Worm (Caenorhabditis elegans) whole organism, L4 larva: ENCODE measurements around the gene lem-2.

Experiments
- D1046.2 ChIP-seq: fragments of 200-800 bp; sonication (Bioruptor generic); IDR thresholded peaks from 2 replicates; pipeline ENCODE4 v1.3.6; 2022; ENCODE audit warnings: missing genetic modification characterization, missing compliant biosample characterization
- F26F4.8 ChIP-seq: fragments of 200-800 bp; sonication (Bioruptor generic); conservative IDR thresholded peaks from 2 replicates; pipeline ENCODE4 v1.3.6; 2022; ENCODE audit warnings: missing genetic modification characterization, missing compliant biosample characterization
- F49E8.2 ChIP-seq: sonication (generic microtip); optimal IDR thresholded peaks from 2 replicates; lab custom pipeline; 2016; ENCODE audit warnings: missing compliant biosample characterization, mild to moderate bottlenecking, missing genetic modification characterization, borderline replicate concordance
- Y48G9A.11 ChIP-seq: fragments of 200-800 bp; sonication (Bioruptor generic); IDR thresholded peaks from 2 replicates; pipeline ENCODE4 v1.3.6; 2022; ENCODE audit warnings: missing genetic modification reagents, missing genetic modification characterization, missing compliant biosample characterization
- Y5F2A.4 ChIP-seq: fragments of 200-800 bp; sonication (Bioruptor generic); optimal IDR thresholded peaks from 2 replicates; lab custom pipeline; 2018; ENCODE audit warnings: mild to moderate bottlenecking, missing genetic modification characterization, missing compliant biosample characterization
- Y75B8A.6 ChIP-seq: fragments of 200-800 bp; sonication (Bioruptor generic); IDR thresholded peaks from 2 replicates; pipeline ENCODE4 v1.3.6; 2022; ENCODE audit warnings: missing genetic modification reagents, missing genetic modification characterization, missing compliant biosample characterization
- arid-1 ChIP-seq: fragments of 200-800 bp; sonication (Bioruptor generic); conservative IDR thresholded peaks from 2 replicates; pipeline ENCODE4 v1.3.6; 2022; ENCODE audit warnings: missing genetic modification reagents, missing genetic modification characterization, missing compliant biosample characterization
- ceh-62 ChIP-seq: sonication (generic microtip); optimal IDR thresholded peaks from 2 replicates; lab custom pipeline; 2017; ENCODE audit warnings: missing biosample characterization, missing genetic modification characterization
- ceh-82 ChIP-seq: sonication (generic microtip); optimal IDR thresholded peaks from 2 replicates; lab custom pipeline; 2017; ENCODE audit warnings: missing biosample characterization, missing genetic modification characterization
- daf-12 ChIP-seq: fragments of 150-350 bp; optimal IDR thresholded peaks from 2 replicates; lab custom pipeline; 2014; ENCODE audit warnings: missing biosample characterization, missing genetic modification reagents, missing genetic modification characterization
- daf-16 ChIP-seq, 3 experiments: sonication (generic microtip); optimal IDR thresholded peaks; 2 replicates each; lab custom pipeline; 2016 to 2017; ENCODE audit warnings: missing genetic modification characterization in 3 of 3, missing genetic modification reagents in 3 of 3, mild to moderate bottlenecking in 2 of 3, missing compliant biosample characterization in 2 of 3, missing biosample characterization in 1 of 3, moderate library complexity in 1 of 3
- dmd-9 ChIP-seq: fragments of 200-800 bp; sonication (Bioruptor generic); IDR thresholded peaks from 2 replicates; pipeline ENCODE4 v1.3.6; 2022; ENCODE audit warnings: missing genetic modification reagents, missing genetic modification characterization, missing compliant biosample characterization
- egl-43 ChIP-seq: fragments of 200-800 bp; sonication (Bioruptor generic); IDR thresholded peaks from 2 replicates; pipeline ENCODE4 v1.3.6; 2022; ENCODE audit warnings: missing genetic modification reagents, missing genetic modification characterization, missing compliant biosample characterization
- fos-1 ChIP-seq: fragments of 150-350 bp; optimal IDR thresholded peaks from 2 replicates; lab custom pipeline; 2014; ENCODE audit warnings: missing biosample characterization, missing genetic modification characterization
- hlh-30 ChIP-seq: sonication (generic microtip); optimal IDR thresholded peaks from 2 replicates; lab custom pipeline; 2017; ENCODE audit warnings: antibody characterized with exemption, mild to moderate bottlenecking, missing genetic modification characterization, missing compliant biosample characterization; ENCODE audit not compliant: insufficient read depth
- hmg-1.1 ChIP-seq: fragments of 200-800 bp; sonication (Bioruptor generic); IDR thresholded peaks from 2 replicates; pipeline ENCODE4 v1.3.6; 2022; ENCODE audit warnings: missing genetic modification reagents, missing genetic modification characterization, missing compliant biosample characterization
- lim-7 ChIP-seq: fragments of 200-800 bp; sonication (Bioruptor generic); IDR thresholded peaks from 2 replicates; pipeline ENCODE4 v1.3.6; 2022; ENCODE audit warnings: missing genetic modification characterization, missing compliant biosample characterization
- lin-38 ChIP-seq: fragments of 200-800 bp; sonication (Bioruptor generic); IDR thresholded peaks from 2 replicates; pipeline ENCODE4 v1.3.6; 2022; ENCODE audit warnings: missing genetic modification reagents, missing genetic modification characterization, missing compliant biosample characterization
- lir-3 ChIP-seq: sonication (generic microtip); optimal IDR thresholded peaks from 2 replicates; lab custom pipeline; 2016; ENCODE audit warnings: mild to moderate bottlenecking, missing genetic modification characterization, missing compliant biosample characterization
- madf-5 ChIP-seq, 2 experiments: fragments of 200-800 bp; sonication (Bioruptor generic); IDR thresholded peaks; 2 replicates each; pipeline ENCODE4 v1.3.6; 2022; ENCODE audit warnings: missing compliant biosample characterization in 2 of 2, missing genetic modification characterization in 2 of 2
- mxl-3 ChIP-seq: fragments of 200-800 bp; sonication (Bioruptor generic); optimal IDR thresholded peaks from 2 replicates; lab custom pipeline; 2018; ENCODE audit warnings: mild to moderate bottlenecking, missing genetic modification characterization, missing compliant biosample characterization
- nhr-10 ChIP-seq: fragments of 150-350 bp; optimal IDR thresholded peaks from 2 replicates; lab custom pipeline; 2014; ENCODE audit warnings: missing biosample characterization, missing genetic modification characterization
- nhr-111 ChIP-seq: fragments of 200-800 bp; sonication (Bioruptor generic); optimal IDR thresholded peaks from 2 replicates; lab custom pipeline; 2018; ENCODE audit warnings: mild to moderate bottlenecking, missing genetic modification characterization, missing compliant biosample characterization
- nhr-237 ChIP-seq: sonication (generic microtip); optimal IDR thresholded peaks from 2 replicates; lab custom pipeline; 2017; ENCODE audit warnings: missing biosample characterization, missing genetic modification characterization
- nhr-25 ChIP-seq: sonication (generic microtip); optimal IDR thresholded peaks from 2 replicates; lab custom pipeline; 2017; ENCODE audit warnings: missing genetic modification characterization, mild to moderate bottlenecking, missing compliant biosample characterization, antibody characterized with exemption, moderate library complexity, borderline replicate concordance; ENCODE audit not compliant: insufficient read depth
- nhr-41 ChIP-seq: fragments of 200-800 bp; sonication (Bioruptor generic); IDR thresholded peaks from 2 replicates; pipeline ENCODE4 v1.3.6; 2022; ENCODE audit warnings: missing genetic modification reagents, missing genetic modification characterization, missing compliant biosample characterization
- nhr-42 ChIP-seq: fragments of 200-800 bp; sonication (Bioruptor generic); IDR thresholded peaks from 2 replicates; pipeline ENCODE4 v1.3.6; 2022; ENCODE audit warnings: missing genetic modification characterization, missing compliant biosample characterization
- nhr-48 ChIP-seq: sonication (generic microtip); optimal IDR thresholded peaks from 2 replicates; lab custom pipeline; 2016; ENCODE audit warnings: mild to moderate bottlenecking, missing genetic modification characterization, missing compliant biosample characterization
- nhr-76 ChIP-seq: fragments of 150-350 bp; optimal IDR thresholded peaks from 2 replicates; lab custom pipeline; 2014; ENCODE audit warnings: missing biosample characterization, missing genetic modification characterization
- pha-4 ChIP-seq, 2 experiments: fragments of 150-350 bp in 1 of 2; fragments of 200-800 bp in 1 of 2; sonication (Bioruptor generic) in 1 of 2; IDR thresholded peaks in 1 of 2; optimal IDR thresholded peaks in 1 of 2; 2 replicates each; pipeline versions ENCODE4 v1.3.6 to Lab custom; 2014 to 2022; ENCODE audit warnings: missing genetic modification characterization in 2 of 2, missing genetic modification reagents in 2 of 2, missing biosample characterization in 1 of 2, missing compliant biosample characterization in 1 of 2
- php-3 ChIP-seq: fragments of 200-800 bp; sonication (Bioruptor generic); IDR thresholded peaks from 2 replicates; pipeline ENCODE4 v1.3.6; 2022; ENCODE audit warnings: missing genetic modification reagents, missing genetic modification characterization, missing compliant biosample characterization
- saeg-2 ChIP-seq: fragments of 200-800 bp; sonication (Bioruptor generic); IDR thresholded peaks from 2 replicates; pipeline ENCODE4 v1.3.6; 2022; ENCODE audit warnings: missing genetic modification reagents, missing genetic modification characterization, missing compliant biosample characterization
- set-16 ChIP-seq: fragments of 200-800 bp; sonication (Bioruptor generic); IDR thresholded peaks from 2 replicates; pipeline ENCODE4 v1.3.6; 2022; ENCODE audit warnings: missing genetic modification reagents, missing genetic modification characterization, missing compliant biosample characterization
- snpc-1.2 ChIP-seq: fragments of 200-800 bp; sonication (Bioruptor generic); IDR thresholded peaks from 2 replicates; pipeline ENCODE4 v1.3.6; 2022; ENCODE audit warnings: missing genetic modification reagents, missing genetic modification characterization, missing compliant biosample characterization
- unc-39 ChIP-seq: sonication (generic microtip); optimal IDR thresholded peaks from 2 replicates; lab custom pipeline; 2017; ENCODE audit warnings: missing biosample characterization, missing genetic modification characterization
- zag-1 ChIP-seq: fragments of 150-350 bp; optimal IDR thresholded peaks from 2 replicates; lab custom pipeline; 2014; ENCODE audit warnings: missing biosample characterization, missing genetic modification characterization
- zfp-2 ChIP-seq: sonication (generic microtip); optimal IDR thresholded peaks from 2 replicates; lab custom pipeline; 2016; ENCODE audit warnings: mild to moderate bottlenecking, missing genetic modification characterization, missing compliant biosample characterization

The lem-2 gene

DNA sequence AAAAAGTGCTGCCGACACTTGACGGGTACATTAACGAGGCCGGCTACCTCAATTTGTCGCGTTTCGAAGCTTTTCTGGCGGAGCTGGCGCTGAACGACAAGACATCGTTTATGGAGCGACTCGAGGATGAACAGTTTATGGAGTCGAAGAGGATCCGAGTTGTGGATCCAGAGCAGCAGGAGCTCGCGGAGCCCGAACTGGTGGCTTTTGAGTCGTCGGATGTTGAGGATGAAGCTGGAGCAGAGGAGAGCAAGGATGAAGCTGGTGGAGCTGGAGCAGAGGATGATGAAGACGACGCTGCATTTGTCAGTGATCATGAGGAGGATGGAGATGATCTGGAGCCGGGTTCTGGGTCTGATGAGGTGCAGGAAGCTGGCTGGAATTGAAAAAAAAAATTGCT, 11.6 kb downstream of the lem-2 start:
- TF ChIP-seq nhr-111: no peak
- no peak for TF ChIP-seq hmg-1.1 (GFP tag; lab: Robert Waterston, UW)
- TF ChIP-seq set-16: peak; percentile 81
- no peak for TF ChIP-seq lin-38 (GFP tag; lab: Robert Waterston, UW)
- TF ChIP-seq zfp-2: no peak
- no peak for TF ChIP-seq lim-7

DNA sequence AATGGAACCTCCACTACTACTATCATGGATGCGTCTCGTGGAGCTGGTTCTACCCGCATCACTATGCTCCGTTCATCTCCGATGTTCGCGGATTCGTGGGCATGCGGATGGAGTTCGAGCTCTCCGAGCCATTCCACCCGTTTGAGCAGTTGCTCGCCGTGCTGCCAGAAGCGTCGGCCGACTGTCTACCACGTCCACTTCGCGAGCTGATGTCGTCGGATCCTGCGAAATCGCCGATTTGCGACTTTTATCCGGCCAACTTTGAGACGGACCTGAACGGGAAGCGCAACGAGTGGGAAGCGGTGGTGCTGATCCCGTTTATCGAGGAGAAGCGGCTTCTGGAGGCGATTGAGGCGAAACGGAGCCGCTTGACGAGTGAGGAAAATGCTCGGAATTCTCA, 14.6 kb downstream of the lem-2 start:
- no peak for TF ChIP-seq nhr-48 (tag; lab: Kevin White, UChicago)
- no peak for TF ChIP-seq Y48G9A.11 (GFP tag; lab: Robert Waterston, UW)
- peak; percentile 89 for TF ChIP-seq set-16
- no peak for TF ChIP-seq nhr-25 (tag; lab: Kevin White, UChicago)

DNA sequence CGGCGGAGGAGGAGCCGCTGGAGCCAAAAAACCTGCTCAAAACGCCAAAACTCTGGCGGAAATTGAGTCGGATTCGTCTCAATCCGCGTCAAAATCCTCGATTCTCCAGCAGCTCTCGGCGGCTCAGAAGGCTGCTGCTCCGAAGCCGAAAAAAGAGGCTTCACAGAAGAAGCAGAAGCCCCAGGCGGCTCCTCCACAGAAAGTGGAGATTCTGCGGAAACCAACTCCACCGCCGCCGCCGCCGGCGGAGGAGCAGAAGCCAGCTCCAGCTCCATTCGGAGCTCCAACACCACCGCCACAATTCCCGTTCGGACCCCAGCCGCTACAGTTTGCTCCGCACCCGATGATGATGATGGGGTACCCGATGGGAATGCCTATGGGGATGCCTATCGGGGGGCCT, 23.7 kb downstream of the lem-2 start:
- TF ChIP-seq fos-1: no peak
- TF ChIP-seq set-16: peak; percentile 97

DNA sequence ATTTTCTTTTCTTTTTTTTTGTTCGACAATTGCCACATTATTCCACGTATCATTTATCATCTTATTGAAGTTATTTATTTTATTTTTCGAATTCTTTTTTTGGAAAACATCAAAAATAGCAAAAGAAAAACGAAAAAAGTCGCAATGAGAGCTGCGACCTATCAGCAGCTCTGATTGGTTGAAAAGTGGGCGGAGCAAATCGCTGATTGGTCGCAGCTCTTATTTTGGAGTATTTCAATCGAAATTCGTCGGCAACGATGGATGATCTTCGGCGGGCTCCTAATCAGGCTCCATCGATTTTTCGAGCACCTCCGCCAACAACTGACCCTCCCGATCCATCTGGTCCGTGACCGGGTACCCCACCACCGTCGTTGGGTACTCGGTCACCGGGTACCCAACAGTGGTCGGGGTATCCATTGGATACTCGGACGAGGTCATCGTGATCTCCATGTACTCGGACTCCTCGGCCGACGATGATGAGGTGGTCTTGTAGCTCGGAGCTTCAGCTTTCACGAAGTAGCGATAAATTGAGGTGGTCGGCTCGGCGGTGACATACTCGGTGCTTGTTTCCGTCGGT, 26.6 kb downstream of the lem-2 start:
- TF ChIP-seq snpc-1.2: no peak
- no peak for TF ChIP-seq unc-39
- TF ChIP-seq nhr-237 (tag; lab: Kevin White, UChicago): no peak
- TF ChIP-seq saeg-2 (GFP tag; lab: Robert Waterston, UW): no peak
- TF ChIP-seq egl-43 (GFP tag; lab: Robert Waterston, UW): 0 out of 2 replicates have a peak, but pooled peaks have one; percentile 7
- peak; percentile 77 for TF ChIP-seq set-16
- peak; percentile 36; the same call in 1 of the 2 replicates for TF ChIP-seq nhr-42 (GFP tag; lab: Robert Waterston, UW)
- peak; percentile 27; the same call in 1 of the 2 replicates for TF ChIP-seq nhr-41 (GFP tag; lab: Robert Waterston, UW)

DNA sequence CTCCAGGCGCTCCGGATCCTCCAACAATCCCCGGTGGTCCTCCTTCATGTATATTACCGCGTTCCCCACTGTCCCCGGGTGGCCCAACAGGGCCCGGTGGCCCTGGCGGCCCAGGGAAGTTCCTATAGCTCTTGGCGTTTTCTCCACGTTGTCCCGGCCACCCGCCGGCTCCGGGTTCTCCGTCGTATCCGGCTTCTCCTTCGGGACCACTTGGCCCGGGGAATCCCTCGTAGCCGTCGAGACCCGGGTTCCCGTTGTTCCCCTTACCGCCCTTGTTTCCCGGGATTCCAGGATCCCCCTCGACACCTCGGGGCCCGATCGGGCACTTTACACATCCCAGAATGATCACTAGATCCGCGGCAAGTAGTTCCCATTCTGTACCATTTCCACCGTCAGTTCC, 27.9 kb downstream of the lem-2 start:
- TF ChIP-seq egl-43 (GFP tag; lab: Robert Waterston, UW): 0 out of 2 replicates have a peak, but pooled peaks have one; percentile 25
- no peak for TF ChIP-seq ceh-82 (tag; lab: Kevin White, UChicago)
- no peak for TF ChIP-seq unc-39
- no peak for TF ChIP-seq Y75B8A.6 (GFP tag; lab: Robert Waterston, UW)
- peak; percentile 96 for TF ChIP-seq set-16
- no peak for TF ChIP-seq lir-3 (tag; lab: Kevin White, UChicago)

DNA sequence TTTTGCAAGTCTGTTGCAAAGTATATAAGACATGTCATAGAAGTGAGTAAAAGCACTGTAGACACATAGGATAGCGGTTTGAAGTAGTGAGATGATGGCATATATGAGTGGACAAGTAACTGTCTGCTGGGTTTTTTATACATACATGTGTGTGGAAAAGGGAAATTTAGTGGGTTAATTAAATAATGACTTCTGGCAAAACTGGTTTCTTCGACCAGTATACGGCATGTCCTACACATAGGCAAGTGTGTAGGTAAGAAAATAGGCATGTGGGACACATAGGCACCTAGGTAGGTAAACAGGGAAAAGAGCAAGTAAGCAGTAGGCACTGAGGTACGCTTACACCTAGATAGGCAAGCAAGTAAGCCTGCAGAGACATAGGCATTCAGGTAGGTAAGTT, 31.3 kb downstream of the lem-2 start, which contains the start of gene col-87:
Gene col-87, minus strand, starts transcription at position 101 of the 400 bp plus-strand sequence.
- TF ChIP-seq F26F4.8 (0 out of 2 replicates have a peak, but pooled peaks have one; percentile 51), nhr-76 (tag; lab: Kevin White, UChicago) (no peak)
- TF ChIP-seq, all 104 proteins: peak for 1

DNA sequence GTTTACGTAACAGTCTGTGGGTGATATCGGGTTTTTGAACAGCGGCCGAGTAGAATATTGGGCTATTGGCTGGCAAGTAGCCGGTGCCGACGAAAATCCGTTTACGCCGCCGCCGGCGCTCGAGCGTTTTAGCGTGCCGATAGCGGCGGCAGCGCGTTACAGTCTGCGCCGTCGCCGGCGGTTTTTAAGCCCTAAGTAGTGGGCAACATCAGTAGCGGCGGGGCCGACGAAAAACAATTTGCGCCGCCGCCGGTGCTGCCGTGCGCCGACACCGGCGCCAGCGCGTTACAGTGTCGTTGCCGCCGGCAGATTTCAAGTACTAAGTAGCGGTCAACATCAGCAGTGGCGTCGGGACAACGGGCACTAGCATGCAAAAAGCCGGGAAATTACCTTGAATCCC, 32.6 kb downstream of the lem-2 start:
- no peak for TF ChIP-seq D1046.2 (GFP tag; lab: Robert Waterston, UW)
- no peak for TF ChIP-seq Y5F2A.4 (GFP tag; lab: Kevin White, UChicago)
- no peak for TF ChIP-seq nhr-42 (GFP tag; lab: Robert Waterston, UW)
- TF ChIP-seq daf-16 (GFP tag; optimal IDR thresholded peaks at IDR 0.05; lab: Kevin White, UChicago): no peak
- TF ChIP-seq daf-16 (tag; optimal IDR thresholded peaks at IDR 0.05; lab: Kevin White, UChicago): no peak
- no peak for TF ChIP-seq F49E8.2 (tag; lab: Kevin White, UChicago)
- no peak for TF ChIP-seq mxl-3
- TF ChIP-seq snpc-1.2: no peak
- TF ChIP-seq nhr-25 (tag; lab: Kevin White, UChicago): no peak
- TF ChIP-seq ceh-62 (tag; lab: Kevin White, UChicago): no peak
- no peak for TF ChIP-seq nhr-48 (tag; lab: Kevin White, UChicago)
- peak; percentile 31; the same call in 1 of the 2 replicates for TF ChIP-seq pha-4 (GFP tag; IDR thresholded peaks at IDR 0.05; lab: Robert Waterston, UW)
- TF ChIP-seq pha-4 (tag; optimal IDR thresholded peaks at IDR 0.05; lab: Kevin White, UChicago): no peak
- no peak for TF ChIP-seq php-3
- 0 out of 2 replicates have a peak, but pooled peaks have one; percentile 17 for TF ChIP-seq dmd-9 (GFP tag; lab: Robert Waterston, UW)
- TF ChIP-seq zag-1 (tag; lab: Kevin White, UChicago): no peak
- no peak for TF ChIP-seq arid-1 (GFP tag; lab: Robert Waterston, UW)
- 0 out of 2 replicates have a peak, but pooled peaks have one; percentile 5 for TF ChIP-seq hmg-1.1 (GFP tag; lab: Robert Waterston, UW)
- TF ChIP-seq daf-12 (tag; lab: Kevin White, UChicago): no peak
- no peak for TF ChIP-seq hlh-30 (tag; lab: Kevin White, UChicago)
- TF ChIP-seq set-16: peak; percentile 82
- TF ChIP-seq nhr-10 (tag; lab: Kevin White, UChicago): no peak
- no peak for TF ChIP-seq madf-5 (GFP tag; IDR thresholded peaks at IDR 0.05; lab: Robert Waterston, UW)
